Fruit fly (Drosophila melanogaster): Measurements from ENCODE around the gene beta-Man.
"Not testable (repeated sequence)": the region's sequence is repeated elsewhere in the genome, so short reads cannot be mapped to it uniquely, and the experiment has no call there.

DNA sequence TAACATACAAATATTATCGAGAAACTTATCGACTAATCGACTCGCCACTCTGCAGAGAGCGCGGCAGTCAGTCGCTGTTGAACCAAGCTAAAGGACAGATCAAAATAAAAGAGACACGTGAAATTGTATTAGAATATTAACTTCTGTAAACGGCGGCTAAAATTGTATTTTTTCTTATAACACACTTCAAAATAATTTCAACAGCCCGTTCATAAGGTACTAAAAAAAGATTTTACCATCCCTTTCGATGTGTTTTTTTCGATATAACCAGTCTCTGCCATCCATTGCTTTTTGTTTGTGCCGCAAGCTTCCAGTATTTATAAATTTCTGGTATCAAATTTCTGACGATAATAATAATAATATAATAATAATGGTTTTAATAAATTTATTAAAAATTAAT is 14.5 kb downstream of the beta-Man start, which contains the start of gene aux:
- not testable (repeated sequence) for TF ChIP-seq ttk, h, psq (optimal IDR thresholded peaks at IDR 0.05)

Data from Kc167 (cell line).